Fruit fly (Drosophila melanogaster) Kc167 (cell line): Measurements from ENCODE around the gene CG4045.

Source experiments
- Myc ChIP-seq: fragments of >200 bp; optimal IDR thresholded peaks from 2 replicates; lab custom pipeline; 2017; ENCODE audit warnings: missing external identifiers
- h ChIP-seq: fragments of >200 bp; optimal IDR thresholded peaks from 3 replicates; lab custom pipeline; 2018; ENCODE audit warnings: missing external identifiers
- psq ChIP-seq: fragments of >200 bp; optimal IDR thresholded peaks from 2 replicates; lab custom pipeline; 2017; ENCODE audit warnings: missing external identifiers

DNA sequence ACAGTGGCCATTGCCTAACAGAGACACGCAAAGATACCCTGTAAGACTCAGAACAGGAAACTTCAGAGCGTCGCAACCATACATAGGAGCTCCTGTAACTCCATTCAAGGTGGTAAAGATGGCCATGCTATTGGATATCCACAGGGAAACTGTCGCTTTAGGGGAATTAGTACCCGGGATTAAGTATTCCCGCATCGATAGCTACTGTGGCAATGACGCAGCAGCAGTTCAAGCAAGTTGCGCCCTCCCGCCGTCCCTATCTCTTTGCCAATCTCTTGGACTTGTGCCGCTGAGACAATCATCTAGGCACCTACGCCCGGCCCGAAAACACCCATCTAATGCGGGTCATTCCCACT, 5.0 kb downstream of the CG4045 start:
- TF ChIP-seq h (lab: Kevin White, UChicago) = no peak
- no peak for TF ChIP-seq psq (lab: Kevin White, UChicago)
- TF ChIP-seq Myc (lab: Kevin White, UChicago) = no peak
